Fruit fly (Drosophila melanogaster) Kc167 (cell line): ENCODE data around the gene CG33060.

ENCODE experiments used
- Sin3A ChIP-seq: fragments of >200 bp; optimal IDR thresholded peaks from 2 replicates; lab custom pipeline; 2018; ENCODE audit warnings: missing external identifiers
- h ChIP-seq: fragments of >200 bp; optimal IDR thresholded peaks from 3 replicates; lab custom pipeline; 2018; ENCODE audit warnings: missing external identifiers
- psq ChIP-seq: fragments of >200 bp; optimal IDR thresholded peaks from 2 replicates; lab custom pipeline; 2017; ENCODE audit warnings: missing external identifiers
- ttk ChIP-seq: sonication (Bioruptor generic); optimal IDR thresholded peaks from 2 replicates; lab custom pipeline; 2017; ENCODE audit warnings: missing external identifiers

- no peak for TF ChIP-seq Sin3A (lab: Kevin White, UChicago)
- no peak for TF ChIP-seq ttk (lab: Kevin White, UChicago)
- TF ChIP-seq h (lab: Kevin White, UChicago), result no peak
- TF ChIP-seq psq (lab: Kevin White, UChicago), result no peak
These were observed 23.4 kb downstream of the CG33060 start, which contains the start of gene Pdh for dm6 chr3L:16354197-16354596.
